Fruit fly (Drosophila melanogaster) whole organism, embryonic: ENCODE data around the gene CG10214.

Experiments used
- ATbp ChIP-seq: fragments of 200-800 bp; sonication (Bioruptor generic); optimal IDR thresholded peaks from 2 replicates; lab custom pipeline; 2017; ENCODE audit warnings: missing biosample characterization, mild to moderate bottlenecking, missing genetic modification characterization, missing genetic modification reagents
- Asciz ChIP-seq: fragments of 200-800 bp; sonication (Bioruptor generic); optimal IDR thresholded peaks from 2 replicates; lab custom pipeline; 2017; ENCODE audit warnings: missing biosample characterization, mild to moderate bottlenecking, missing genetic modification characterization, missing genetic modification reagents
- CG11398 ChIP-seq: fragments of 200-800 bp; sonication (Bioruptor generic); optimal IDR thresholded peaks from 2 replicates; lab custom pipeline; 2016; ENCODE audit warnings: missing biosample characterization, missing genetic modification characterization
- CG12219 ChIP-seq: fragments of 200-800 bp; sonication (Bioruptor generic); optimal IDR thresholded peaks from 3 replicates; lab custom pipeline; 2018; ENCODE audit warnings: missing biosample characterization, mild to moderate bottlenecking, missing genetic modification characterization
- CG12236 ChIP-seq: fragments of 200-800 bp; sonication (Bioruptor generic); optimal IDR thresholded peaks from 2 replicates; lab custom pipeline; 2016; ENCODE audit warnings: missing biosample characterization, missing genetic modification characterization
- CG14014 ChIP-seq: fragments of 200-800 bp; sonication (Bioruptor generic); IDR thresholded peaks from 2 replicates; pipeline ENCODE4 v1.3.6; 2022; ENCODE audit warnings: missing biosample characterization, missing genetic modification characterization
- CG14667 ChIP-seq: fragments of 200-800 bp; sonication (Bioruptor generic); IDR thresholded peaks from 2 replicates; pipeline ENCODE4 v1.3.6; 2022; ENCODE audit warnings: missing biosample characterization, missing genetic modification characterization
- CG14860 ChIP-seq: fragments of 200-800 bp; sonication (Bioruptor generic); IDR thresholded peaks from 3 replicates; pipeline ENCODE4 v1.3.6; 2022; ENCODE audit warnings: missing biosample characterization, missing genetic modification characterization; ENCODE audit not compliant: partially characterized antibody
- CG15011 ChIP-seq: fragments of 200-800 bp; sonication (Bioruptor generic); optimal IDR thresholded peaks from 3 replicates; lab custom pipeline; 2018; ENCODE audit warnings: missing biosample characterization, mild to moderate bottlenecking, missing genetic modification characterization
- CG16813 ChIP-seq: fragments of 200-800 bp; sonication (Bioruptor generic); IDR thresholded peaks from 3 replicates; pipeline ENCODE4 v1.3.6; 2022; ENCODE audit warnings: missing biosample characterization, missing genetic modification characterization; ENCODE audit not compliant: partially characterized antibody
- CG3065 ChIP-seq: fragments of 200-800 bp; sonication (Bioruptor generic); optimal IDR thresholded peaks from 2 replicates; lab custom pipeline; 2016; ENCODE audit warnings: missing biosample characterization, missing genetic modification characterization
- CG32532 ChIP-seq: fragments of 200-800 bp; sonication (Bioruptor generic); IDR thresholded peaks from 2 replicates; pipeline ENCODE4 v1.3.6; 2022; ENCODE audit warnings: missing biosample characterization, missing genetic modification characterization
- CG5953 ChIP-seq: fragments of 200-800 bp; sonication (Bioruptor generic); IDR thresholded peaks from 2 replicates; pipeline ENCODE4 v1.3.6; 2022; ENCODE audit warnings: missing biosample characterization, missing genetic modification characterization
- CG6272 ChIP-seq: fragments of 200-800 bp; sonication (Bioruptor generic); IDR thresholded peaks from 2 replicates; pipeline ENCODE4 v1.3.6; 2022; ENCODE audit warnings: missing biosample characterization, missing genetic modification characterization
- CG6689 ChIP-seq: fragments of 200-800 bp; sonication (Bioruptor generic); IDR thresholded peaks from 2 replicates; pipeline ENCODE4 v1.3.6; 2022; ENCODE audit warnings: missing biosample characterization, missing genetic modification characterization
- CG6813 ChIP-seq: fragments of 200-800 bp; sonication (Bioruptor generic); optimal IDR thresholded peaks from 2 replicates; lab custom pipeline; 2017; ENCODE audit warnings: missing biosample characterization, missing genetic modification characterization, mild to moderate bottlenecking, moderate library complexity, missing genetic modification reagents
- CG7745 ChIP-seq: fragments of 200-800 bp; sonication (Bioruptor generic); optimal IDR thresholded peaks from 2 replicates; lab custom pipeline; 2018; ENCODE audit warnings: missing biosample characterization, mild to moderate bottlenecking, missing genetic modification characterization, moderate library complexity
- CG7928 ChIP-seq: fragments of 200-800 bp; sonication (Bioruptor generic); optimal IDR thresholded peaks from 2 replicates; lab custom pipeline; 2017; ENCODE audit warnings: missing biosample characterization, mild to moderate bottlenecking, missing genetic modification characterization
- CG8944 ChIP-seq: fragments of 200-800 bp; sonication (Bioruptor generic); optimal IDR thresholded peaks from 3 replicates; lab custom pipeline; 2016; ENCODE audit warnings: missing biosample characterization, missing genetic modification characterization
- CG9609 ChIP-seq: fragments of 200-800 bp; sonication (Bioruptor generic); optimal IDR thresholded peaks from 3 replicates; lab custom pipeline; 2016; ENCODE audit warnings: missing biosample characterization, missing genetic modification characterization
- CG9876 ChIP-seq: fragments of 200-800 bp; sonication (Bioruptor generic); optimal IDR thresholded peaks from 2 replicates; lab custom pipeline; 2016; ENCODE audit warnings: missing biosample characterization, missing genetic modification characterization
- CHES-1-like ChIP-seq: fragments of 200-800 bp; sonication (Bioruptor generic); optimal IDR thresholded peaks from 2 replicates; lab custom pipeline; 2016; ENCODE audit warnings: missing biosample characterization, missing genetic modification characterization
- CoRest ChIP-seq: fragments of 200-800 bp; sonication (Bioruptor generic); optimal IDR thresholded peaks from 3 replicates; lab custom pipeline; 2018; ENCODE audit warnings: missing biosample characterization, mild to moderate bottlenecking, missing genetic modification characterization, moderate library complexity
- D ChIP-seq, 2 experiments: fragments of 200-800 bp in 1 of 2; fragments of >200 bp in 1 of 2; sonication (Bioruptor generic) in 1 of 2; optimal IDR thresholded peaks; 2 replicates in 1 of 2; 3 replicates in 1 of 2; lab custom pipeline; 2017; ENCODE audit warnings: mild to moderate bottlenecking in 1 of 2, missing biosample characterization in 1 of 2, missing genetic modification characterization in 1 of 2, missing genetic modification reagents in 1 of 2
- D19A ChIP-seq: fragments of 200-800 bp; optimal IDR thresholded peaks from 3 replicates; lab custom pipeline; 2019; ENCODE audit warnings: missing biosample characterization, mild to moderate bottlenecking, missing genetic modification characterization, moderate library complexity
- Dbx ChIP-seq: fragments of 200-800 bp; sonication (Bioruptor generic); IDR thresholded peaks from 3 replicates; pipeline ENCODE4 v1.3.6; 2022; ENCODE audit warnings: missing biosample characterization, missing genetic modification characterization
- Lim3 ChIP-seq: fragments of 200-800 bp; sonication (Bioruptor generic); IDR thresholded peaks from 2 replicates; pipeline ENCODE4 v1.3.6; 2022; ENCODE audit warnings: missing biosample characterization, missing genetic modification characterization
- NFAT ChIP-seq: fragments of 200-800 bp; sonication (Bioruptor generic); IDR thresholded peaks from 2 replicates; pipeline ENCODE4 v1.3.6; 2022; ENCODE audit warnings: missing biosample characterization, missing genetic modification characterization
- Optix ChIP-seq: fragments of 200-800 bp; sonication (Bioruptor generic); IDR thresholded peaks from 3 replicates; pipeline ENCODE4 v1.3.6; 2022; ENCODE audit warnings: missing biosample characterization, missing genetic modification characterization
- PHDP ChIP-seq: fragments of 200-800 bp; sonication (Bioruptor generic); optimal IDR thresholded peaks from 3 replicates; lab custom pipeline; 2018; ENCODE audit warnings: missing biosample characterization, mild to moderate bottlenecking, missing genetic modification characterization, moderate library complexity
- Stat92E ChIP-seq, 3 experiments: fragments of >200 bp in 2 of 3; fragments of 200-800 bp in 1 of 3; sonication (Bioruptor generic) in 1 of 3; optimal IDR thresholded peaks; 2 replicates each; lab custom pipeline; 2017 to 2019; ENCODE audit warnings: missing biosample characterization in 3 of 3, missing genetic modification characterization in 3 of 3, mild to moderate bottlenecking in 1 of 3, moderate library complexity in 1 of 3
- Tbp ChIP-seq: fragments of >200 bp; optimal IDR thresholded peaks from 2 replicates; lab custom pipeline; 2018; ENCODE audit warnings: missing biosample characterization, missing genetic modification characterization
- Trl ChIP-seq, 3 experiments: fragments of >200 bp in 2 of 3; fragments of 200-800 bp in 1 of 3; sonication (Bioruptor generic) in 1 of 3; optimal IDR thresholded peaks; 2 replicates in 1 of 3; 3 replicates in 2 of 3; lab custom pipeline; 2016 to 2017; ENCODE audit warnings: missing biosample characterization in 1 of 3, missing genetic modification characterization in 1 of 3
- ab ChIP-seq: fragments of 200-800 bp; sonication (Bioruptor generic); optimal IDR thresholded peaks from 2 replicates; lab custom pipeline; 2016; ENCODE audit warnings: missing biosample characterization, missing genetic modification characterization
- cas ChIP-seq: fragments of 200-800 bp; sonication (Bioruptor generic); IDR thresholded peaks from 2 replicates; pipeline ENCODE4 v1.3.6; 2022; ENCODE audit warnings: missing biosample characterization, missing genetic modification characterization
- cato ChIP-seq: fragments of 200-800 bp; sonication (Bioruptor generic); optimal IDR thresholded peaks from 2 replicates; lab custom pipeline; 2016; ENCODE audit warnings: missing biosample characterization, missing genetic modification characterization, borderline replicate concordance
- crp ChIP-seq, 2 experiments: fragments of 200-800 bp; sonication (Bioruptor generic); optimal IDR thresholded peaks; 2 replicates in 1 of 2; 3 replicates in 1 of 2; lab custom pipeline; 2017; ENCODE audit warnings: missing biosample characterization in 2 of 2, missing genetic modification characterization in 2 of 2, mild to moderate bottlenecking in 1 of 2, moderate library complexity in 1 of 2
- da ChIP-seq: fragments of 200-800 bp; sonication (Bioruptor generic); optimal IDR thresholded peaks from 2 replicates; lab custom pipeline; 2016; ENCODE audit warnings: missing biosample characterization, missing genetic modification characterization
- fd64A ChIP-seq: fragments of 200-800 bp; sonication (Bioruptor generic); optimal IDR thresholded peaks from 3 replicates; lab custom pipeline; 2018; ENCODE audit warnings: missing biosample characterization, mild to moderate bottlenecking, missing genetic modification characterization
- nerfin-2 ChIP-seq: fragments of 200-800 bp; sonication (Bioruptor generic); IDR thresholded peaks from 2 replicates; pipeline ENCODE4 v1.3.6; 2022; ENCODE audit warnings: missing biosample characterization, missing genetic modification characterization; ENCODE audit not compliant: partially characterized antibody
- pfk ChIP-seq: fragments of 200-800 bp; sonication (Bioruptor generic); optimal IDR thresholded peaks from 2 replicates; lab custom pipeline; 2018; ENCODE audit warnings: missing biosample characterization, mild to moderate bottlenecking, missing genetic modification characterization, moderate library complexity
- repo ChIP-seq: fragments of 200-800 bp; sonication (Bioruptor generic); optimal IDR thresholded peaks from 2 replicates; lab custom pipeline; 2016; ENCODE audit warnings: missing biosample characterization, missing genetic modification characterization
- row ChIP-seq: fragments of 200-800 bp; sonication (Bioruptor generic); IDR thresholded peaks from 3 replicates; pipeline ENCODE4 v1.3.6; 2022; ENCODE audit warnings: missing biosample characterization, missing genetic modification characterization
- seq ChIP-seq: fragments of 200-800 bp; sonication (Bioruptor generic); IDR thresholded peaks from 2 replicates; pipeline ENCODE4 v1.3.6; 2022; ENCODE audit warnings: missing biosample characterization, missing genetic modification characterization
- sisA ChIP-seq: fragments of 200-800 bp; sonication (Bioruptor generic); IDR thresholded peaks from 2 replicates; pipeline ENCODE4 v1.3.6; 2022; ENCODE audit warnings: missing biosample characterization, missing genetic modification characterization
- slou ChIP-seq: fragments of 200-800 bp; sonication (Bioruptor generic); optimal IDR thresholded peaks from 3 replicates; lab custom pipeline; 2016; ENCODE audit warnings: missing biosample characterization, missing genetic modification characterization
- tap ChIP-seq: fragments of 200-800 bp; optimal IDR thresholded peaks from 3 replicates; lab custom pipeline; 2019; ENCODE audit warnings: missing biosample characterization, mild to moderate bottlenecking, missing genetic modification characterization, moderate library complexity
- zfh2 ChIP-seq: fragments of 200-800 bp; sonication (Bioruptor generic); optimal IDR thresholded peaks from 2 replicates; lab custom pipeline; 2016; ENCODE audit warnings: missing biosample characterization, missing genetic modification characterization

Gene CG10214

dm6 chr3R:23757912-23758607 lies 9.2 kb downstream of the CG10214 start, which contains the start of the genes PTPMT1 and Hrd3 (continued):
- TF ChIP-seq CG7745 (tag; lab: Kevin White, UChicago) (no peak), CG32532 (GFP tag; lab: Robert Waterston, UW) (peak; percentile 96), CG6813 (GFP tag; lab: Kevin White, UChicago) (peak; percentile 96), CG14014 (GFP tag; lab: Robert Waterston, UW) (peak; percentile 96), CoRest (peak; percentile 100), CHES-1-like (peak; percentile 97), pfk (peak; percentile 64), repo (GFP tag; lab: Kevin White, UChicago) (peak; percentile 93), Asciz (GFP tag; lab: Kevin White, UChicago) (peak; percentile 97), CG14860 (GFP tag; lab: Robert Waterston, UW) (no peak), da (peak; percentile 93), CG6272 (GFP tag; lab: Robert Waterston, UW) (peak; percentile 95), PHDP (tag; lab: Kevin White, UChicago) (peak; percentile 98), sisA (peak; percentile 97), slou (GFP tag; lab: Kevin White, UChicago) (peak; percentile 98), CG6689 (GFP tag; lab: Robert Waterston, UW) (peak; percentile 98), ATbp (GFP tag; lab: Kevin White, UChicago) (peak; percentile 96), CG9609 (GFP tag; lab: Kevin White, UChicago) (peak; percentile 96), ab (GFP tag; lab: Kevin White, UChicago) (peak; percentile 95), CG16813 (GFP tag; lab: Robert Waterston, UW) (peak; percentile 53; the same call in 2 of the 3 replicates), cas (GFP tag; lab: Robert Waterston, UW) (peak; percentile 85), Tbp (GFP tag; lab: Kevin White, UChicago) (no peak), CG8944 (GFP tag; lab: Kevin White, UChicago) (peak; percentile 96), Stat92E (GFP tag; optimal IDR thresholded peaks at IDR 0.05; lab: Kevin White, UChicago) (peak in 1 of 3 experiments; percentile 96), CG7928 (peak; percentile 82), NFAT (GFP tag; lab: Robert Waterston, UW) (no peak; the same call in none of the 2 replicates), Dbx (GFP tag; lab: Robert Waterston, UW) (peak; percentile 97), nerfin-2 (no peak), row (GFP tag; lab: Robert Waterston, UW) (peak; percentile 98), D19A (tag; lab: Kevin White, UChicago) (peak; percentile 96), CG15011 (peak; percentile 99), CG3065 (GFP tag; lab: Kevin White, UChicago) (peak; percentile 96), tap (tag; lab: Kevin White, UChicago) (peak; percentile 96), CG12219 (GFP tag; lab: Kevin White, UChicago) (peak; percentile 94), Trl (optimal IDR thresholded peaks at IDR 0.05; lab: Kevin White, UChicago) (no peak), Trl (GFP tag; optimal IDR thresholded peaks at IDR 0.05; lab: Kevin White, UChicago) (peak; percentile 97), fd64A (GFP tag; lab: Kevin White, UChicago) (peak; percentile 84), Optix (GFP tag; lab: Robert Waterston, UW) (peak; percentile 91), CG9876 (GFP tag; lab: Kevin White, UChicago) (peak; percentile 94), CG12236 (peak; percentile 94), Lim3 (GFP tag; lab: Robert Waterston, UW) (peak; percentile 81), cato (GFP tag; lab: Kevin White, UChicago) (peak; percentile 98), crp (GFP tag; optimal IDR thresholded peaks at IDR 0.05; lab: Kevin White, UChicago) (peak; percentile 27 to 77), CG5953 (GFP tag; lab: Robert Waterston, UW) (peak; percentile 82), CG11398 (peak; percentile 93), seq (GFP tag; lab: Robert Waterston, UW) (peak; percentile 95), CG14667 (GFP tag; lab: Robert Waterston, UW) (peak; percentile 93), zfh2 (GFP tag; lab: Kevin White, UChicago) (peak; percentile 99), D (optimal IDR thresholded peaks at IDR 0.05; lab: Kevin White, UChicago) (no peak), D (GFP tag; optimal IDR thresholded peaks at IDR 0.05; lab: Kevin White, UChicago) (peak; percentile 99)
